Worm (Caenorhabditis elegans) whole organism, L4 larva: ENCODE results near the gene E01G4.6.
A peak's percentile ranks its signal among the peaks of the same experiment; 100 is the strongest.

Source experiments
- D1046.2 ChIP-seq: fragments of 200-800 bp; sonication (Bioruptor generic); IDR thresholded peaks from 2 replicates; pipeline ENCODE4 v1.3.6; 2022; ENCODE audit warnings: missing genetic modification characterization, missing compliant biosample characterization
- F10B5.3 ChIP-seq: sonication (generic microtip); optimal IDR thresholded peaks from 2 replicates; lab custom pipeline; 2016; ENCODE audit warnings: mild to moderate bottlenecking, missing genetic modification characterization, missing compliant biosample characterization
- F26F4.8 ChIP-seq: fragments of 200-800 bp; sonication (Bioruptor generic); conservative IDR thresholded peaks from 2 replicates; pipeline ENCODE4 v1.3.6; 2022; ENCODE audit warnings: missing genetic modification characterization, missing compliant biosample characterization
- F37D6.2 ChIP-seq: sonication (generic microtip); optimal IDR thresholded peaks from 2 replicates; lab custom pipeline; 2016; ENCODE audit warnings: mild to moderate bottlenecking, missing genetic modification characterization, missing compliant biosample characterization
- T26A8.4 ChIP-seq: fragments of 200-800 bp; sonication (Bioruptor generic); IDR thresholded peaks from 2 replicates; pipeline ENCODE4 v1.3.6; 2022; ENCODE audit warnings: missing genetic modification characterization, missing compliant biosample characterization
- Y5F2A.4 ChIP-seq: fragments of 200-800 bp; sonication (Bioruptor generic); optimal IDR thresholded peaks from 2 replicates; lab custom pipeline; 2018; ENCODE audit warnings: mild to moderate bottlenecking, missing genetic modification characterization, missing compliant biosample characterization
- aly-2 ChIP-seq: sonication (generic microtip); optimal IDR thresholded peaks from 2 replicates; lab custom pipeline; 2018; ENCODE audit warnings: missing biosample characterization, missing genetic modification characterization
- ama-1 ChIP-seq: fragments of 150-350 bp; optimal IDR thresholded peaks from 2 replicates; lab custom pipeline; 2014; ENCODE audit warnings: inconsistent platforms, mixed read lengths
- ceh-20 ChIP-seq: fragments of 200-800 bp; sonication (Bioruptor generic); IDR thresholded peaks from 2 replicates; pipeline ENCODE4 v1.3.6; 2022; ENCODE audit warnings: missing genetic modification reagents, missing genetic modification characterization, missing compliant biosample characterization
- ceh-28 ChIP-seq: fragments of 150-350 bp; optimal IDR thresholded peaks from 2 replicates; lab custom pipeline; 2014; ENCODE audit warnings: missing biosample characterization, missing genetic modification reagents, missing genetic modification characterization
- ceh-82 ChIP-seq: sonication (generic microtip); optimal IDR thresholded peaks from 2 replicates; lab custom pipeline; 2017; ENCODE audit warnings: missing biosample characterization, missing genetic modification characterization
- ces-1 ChIP-seq: fragments of 150-350 bp; sonication (generic microtip); optimal IDR thresholded peaks from 4 replicates; lab custom pipeline; 2014; ENCODE audit warnings: missing biosample characterization, missing genetic modification reagents, missing genetic modification characterization
- cey-2 ChIP-seq: sonication (generic microtip); optimal IDR thresholded peaks from 3 replicates; lab custom pipeline; 2017; ENCODE audit warnings: missing genetic modification characterization, mild to moderate bottlenecking, missing compliant biosample characterization, antibody characterized with exemption, borderline replicate concordance; ENCODE audit not compliant: insufficient read depth
- ctbp-1 ChIP-seq: fragments of 200-800 bp; sonication (Bioruptor generic); IDR thresholded peaks from 2 replicates; pipeline ENCODE4 v1.3.6; 2022; ENCODE audit warnings: missing genetic modification reagents, missing genetic modification characterization, missing compliant biosample characterization
- daf-12 ChIP-seq: fragments of 150-350 bp; optimal IDR thresholded peaks from 2 replicates; lab custom pipeline; 2014; ENCODE audit warnings: missing biosample characterization, missing genetic modification reagents, missing genetic modification characterization
- daf-16 ChIP-seq, 3 experiments: sonication (generic microtip); optimal IDR thresholded peaks; 2 replicates each; lab custom pipeline; 2016 to 2017; ENCODE audit warnings: missing genetic modification characterization in 3 of 3, missing genetic modification reagents in 3 of 3, mild to moderate bottlenecking in 2 of 3, missing compliant biosample characterization in 2 of 3, missing biosample characterization in 1 of 3, moderate library complexity in 1 of 3
- dpl-1 ChIP-seq: fragments of 150-350 bp; optimal IDR thresholded peaks from 2 replicates; lab custom pipeline; 2014; ENCODE audit warnings: missing biosample characterization, missing genetic modification reagents, missing genetic modification characterization
- duxl-1 ChIP-seq: sonication (generic microtip); optimal IDR thresholded peaks from 2 replicates; lab custom pipeline; 2016; ENCODE audit warnings: mild to moderate bottlenecking, missing genetic modification characterization, moderate library complexity, missing compliant biosample characterization; ENCODE audit not compliant: poor library complexity
- egl-27 ChIP-seq: sonication (generic microtip); optimal IDR thresholded peaks from 3 replicates; lab custom pipeline; 2017; ENCODE audit warnings: missing biosample characterization, missing genetic modification reagents, missing genetic modification characterization
- hlh-30 ChIP-seq: sonication (generic microtip); optimal IDR thresholded peaks from 2 replicates; lab custom pipeline; 2017; ENCODE audit warnings: antibody characterized with exemption, mild to moderate bottlenecking, missing genetic modification characterization, missing compliant biosample characterization; ENCODE audit not compliant: insufficient read depth
- lin-13 ChIP-seq: fragments of 150-350 bp; optimal IDR thresholded peaks from 2 replicates; lab custom pipeline; 2014; ENCODE audit warnings: missing biosample characterization, missing genetic modification reagents, missing genetic modification characterization
- lin-38 ChIP-seq: fragments of 200-800 bp; sonication (Bioruptor generic); IDR thresholded peaks from 2 replicates; pipeline ENCODE4 v1.3.6; 2022; ENCODE audit warnings: missing genetic modification reagents, missing genetic modification characterization, missing compliant biosample characterization
- lin-39 ChIP-seq: fragments of 150-350 bp; optimal IDR thresholded peaks from 2 replicates; lab custom pipeline; 2014; ENCODE audit warnings: missing biosample characterization, missing genetic modification reagents, missing genetic modification characterization
- mdl-1 ChIP-seq, 2 experiments: fragments of 150-350 bp in 1 of 2; sonication (generic microtip) in 1 of 2; optimal IDR thresholded peaks; 2 replicates each; lab custom pipeline; 2014 to 2017; ENCODE audit warnings: missing biosample characterization in 2 of 2, missing genetic modification characterization in 2 of 2
- mdt-29 ChIP-seq: fragments of 200-800 bp; sonication (Bioruptor generic); IDR thresholded peaks from 2 replicates; pipeline ENCODE4 v1.3.6; 2022; ENCODE audit warnings: missing genetic modification reagents, missing genetic modification characterization, missing compliant biosample characterization
- nhr-11 ChIP-seq: fragments of 150-350 bp; optimal IDR thresholded peaks from 2 replicates; lab custom pipeline; 2014; ENCODE audit warnings: missing biosample characterization, missing genetic modification characterization
- nhr-25 ChIP-seq: sonication (generic microtip); optimal IDR thresholded peaks from 2 replicates; lab custom pipeline; 2017; ENCODE audit warnings: missing genetic modification characterization, mild to moderate bottlenecking, missing compliant biosample characterization, antibody characterized with exemption, moderate library complexity, borderline replicate concordance; ENCODE audit not compliant: insufficient read depth
- nhr-28 ChIP-seq: fragments of 150-350 bp; optimal IDR thresholded peaks from 2 replicates; lab custom pipeline; 2014; ENCODE audit warnings: missing biosample characterization, missing genetic modification characterization
- nhr-41 ChIP-seq: fragments of 200-800 bp; sonication (Bioruptor generic); IDR thresholded peaks from 2 replicates; pipeline ENCODE4 v1.3.6; 2022; ENCODE audit warnings: missing genetic modification reagents, missing genetic modification characterization, missing compliant biosample characterization
- nhr-42 ChIP-seq: fragments of 200-800 bp; sonication (Bioruptor generic); IDR thresholded peaks from 2 replicates; pipeline ENCODE4 v1.3.6; 2022; ENCODE audit warnings: missing genetic modification characterization, missing compliant biosample characterization
- nhr-6 ChIP-seq: fragments of 150-350 bp; optimal IDR thresholded peaks from 2 replicates; lab custom pipeline; 2014; ENCODE audit warnings: missing biosample characterization, missing genetic modification characterization
- pha-4 ChIP-seq, 2 experiments: fragments of 150-350 bp in 1 of 2; fragments of 200-800 bp in 1 of 2; sonication (Bioruptor generic) in 1 of 2; IDR thresholded peaks in 1 of 2; optimal IDR thresholded peaks in 1 of 2; 2 replicates each; pipeline versions ENCODE4 v1.3.6 to Lab custom; 2014 to 2022; ENCODE audit warnings: missing genetic modification characterization in 2 of 2, missing genetic modification reagents in 2 of 2, missing biosample characterization in 1 of 2, missing compliant biosample characterization in 1 of 2
- php-3 ChIP-seq: fragments of 200-800 bp; sonication (Bioruptor generic); IDR thresholded peaks from 2 replicates; pipeline ENCODE4 v1.3.6; 2022; ENCODE audit warnings: missing genetic modification reagents, missing genetic modification characterization, missing compliant biosample characterization
- rbr-2 ChIP-seq: sonication (generic microtip); optimal IDR thresholded peaks from 2 replicates; lab custom pipeline; 2016; ENCODE audit warnings: missing genotype, missing genetic modification characterization, missing compliant biosample characterization
- saeg-2 ChIP-seq: fragments of 200-800 bp; sonication (Bioruptor generic); IDR thresholded peaks from 2 replicates; pipeline ENCODE4 v1.3.6; 2022; ENCODE audit warnings: missing genetic modification reagents, missing genetic modification characterization, missing compliant biosample characterization
- set-16 ChIP-seq: fragments of 200-800 bp; sonication (Bioruptor generic); IDR thresholded peaks from 2 replicates; pipeline ENCODE4 v1.3.6; 2022; ENCODE audit warnings: missing genetic modification reagents, missing genetic modification characterization, missing compliant biosample characterization
- unc-130 ChIP-seq: sonication (generic microtip); optimal IDR thresholded peaks from 2 replicates; lab custom pipeline; 2016; ENCODE audit warnings: missing genetic modification reagents, missing genetic modification characterization, missing compliant biosample characterization
- unc-62 ChIP-seq, 3 experiments: fragments of 150-350 bp in 1 of 3; sonication (generic microtip); optimal IDR thresholded peaks in 2 of 3; peaks in 1 of 3; 1 replicate in 1 of 3; 2 replicates in 2 of 3; lab custom pipeline; 2014 to 2017; ENCODE audit warnings: missing biosample characterization in 3 of 3, missing genetic modification characterization in 3 of 3, missing genetic modification reagents in 3 of 3, missing genotype in 1 of 3
- vab-7 ChIP-seq: fragments of 200-800 bp; sonication (Bioruptor generic); IDR thresholded peaks from 2 replicates; pipeline ENCODE4 v1.3.6; 2022; ENCODE audit warnings: missing genetic modification reagents, missing genetic modification characterization, missing compliant biosample characterization
- ztf-11 ChIP-seq: fragments of 150-350 bp; optimal IDR thresholded peaks from 2 replicates; lab custom pipeline; 2014; ENCODE audit warnings: missing biosample characterization, missing genetic modification characterization
- ztf-7 ChIP-seq: fragments of 150-350 bp; optimal IDR thresholded peaks from 2 replicates; lab custom pipeline; 2014; ENCODE audit warnings: missing biosample characterization, missing genetic modification characterization

The E01G4.6 gene

ce11 chrII:13491254-13491889, 9.2 kb downstream of the E01G4.6 start, which contains the start of gene alh-7:
TSS of gene alh-7 (minus strand) at chrII:13491786.
- TF ChIP-seq ztf-11: no peak
- TF ChIP-seq lin-38 (GFP tag; lab: Robert Waterston, UW): peak; percentile 32
- peak; percentile 33 for TF ChIP-seq Y5F2A.4 (GFP tag; lab: Kevin White, UChicago)
- peak; percentile 64 for TF ChIP-seq ama-1 (lab: Kevin White, UChicago)
- TF ChIP-seq unc-62 (GFP tag; optimal IDR thresholded peaks at IDR 0.05 in 1 of 2; lab: Kevin White, UChicago): peak in 1 of 2 experiments; percentile 57
- TF ChIP-seq unc-62 (tag; optimal IDR thresholded peaks at IDR 0.05; lab: Kevin White, UChicago): no peak
- TF ChIP-seq nhr-42: peak; percentile 60; the same call in 1 of the 2 replicates
- TF ChIP-seq daf-16 (GFP tag; optimal IDR thresholded peaks at IDR 0.05; lab: Kevin White, UChicago): no peak
- no peak for TF ChIP-seq daf-16 (tag; optimal IDR thresholded peaks at IDR 0.05; lab: Kevin White, UChicago)

ce11 chrII:13492948-13493347, 10.7 kb downstream of the E01G4.6 start, which contains the start of gene F45H10.2:
TSS of gene F45H10.2 (minus strand) at chrII:13493048.
- TF ChIP-seq cey-2 (tag; lab: Kevin White, UChicago) (no peak), D1046.2 (GFP tag; lab: Robert Waterston, UW) (no peak), mdt-29 (GFP tag; lab: Robert Waterston, UW) (no peak), unc-130 (no peak), daf-12 (no peak), lin-38 (GFP tag; lab: Robert Waterston, UW) (peak; percentile 30; the same call in 1 of the 2 replicates)
- TF ChIP-seq, all 104 proteins: peak for 1

DNA sequence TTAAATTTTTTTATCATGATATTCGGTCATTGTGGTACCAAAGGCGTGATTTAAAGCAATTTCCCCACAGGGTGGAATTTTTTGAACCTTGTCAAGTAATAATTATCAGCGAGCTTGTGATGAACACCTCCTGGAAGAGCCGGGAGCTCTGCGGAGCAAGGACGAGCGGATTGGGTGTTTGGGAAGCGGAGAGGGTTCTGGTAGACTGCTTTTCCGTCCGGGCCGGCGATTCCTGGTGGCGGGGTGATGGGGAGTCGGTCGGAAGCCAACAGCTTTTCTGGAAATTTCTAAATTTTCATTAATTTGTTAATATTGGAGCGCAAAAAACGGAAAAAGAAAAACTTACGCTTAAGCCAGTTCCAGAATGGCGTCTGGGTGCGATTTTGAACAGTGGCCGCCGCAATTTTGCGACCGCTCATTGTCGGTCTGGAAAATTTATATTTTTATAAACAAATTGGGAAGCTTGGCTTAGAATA, 12.0 kb downstream of the E01G4.6 start, which contains the start of gene ndua-7:
Gene ndua-7 (minus strand): TSS at position 426 of the 476 bp plus-strand sequence.
- TF ChIP-seq egl-27 (tag; lab: Kevin White, UChicago) (no peak), saeg-2 (GFP tag; lab: Robert Waterston, UW) (no peak), duxl-1 (tag; lab: Kevin White, UChicago) (no peak), ceh-82 (tag; lab: Kevin White, UChicago) (no peak), lin-13 (GFP tag; lab: Kevin White, UChicago) (no peak), set-16 (GFP tag; lab: Robert Waterston, UW) (peak; percentile 88)

ce11 chrII:13494762-13495161, 12.6 kb downstream of the E01G4.6 start:
- TF ChIP-seq mdl-1 (tag; optimal IDR thresholded peaks at IDR 0.05; lab: Kevin White, UChicago): no peak
- TF ChIP-seq nhr-11: no peak
- TF ChIP-seq aly-2 (tag; lab: Kevin White, UChicago): no peak
- no peak for TF ChIP-seq ces-1 (GFP tag; lab: Kevin White, UChicago)
- peak; percentile 17 for TF ChIP-seq ztf-7
- no peak for TF ChIP-seq nhr-41 (GFP tag; lab: Robert Waterston, UW)
- TF ChIP-seq Y5F2A.4 (GFP tag; lab: Kevin White, UChicago): no peak
- TF ChIP-seq php-3 (GFP tag; lab: Robert Waterston, UW): peak; percentile 14; the same call in 1 of the 2 replicates
- TF ChIP-seq daf-16 (GFP tag; optimal IDR thresholded peaks at IDR 0.05; lab: Kevin White, UChicago): no peak
- TF ChIP-seq daf-16 (tag; optimal IDR thresholded peaks at IDR 0.05; lab: Kevin White, UChicago): peak; percentile 83
- no peak for TF ChIP-seq ceh-28 (tag; lab: Kevin White, UChicago)
- no peak for TF ChIP-seq F26F4.8 (GFP tag; lab: Robert Waterston, UW)
- 0 out of 2 replicates have a peak, but pooled peaks have one; percentile 10 for TF ChIP-seq ceh-20 (GFP tag; lab: Robert Waterston, UW)
- no peak for TF ChIP-seq nhr-25 (tag; lab: Kevin White, UChicago)
- TF ChIP-seq hlh-30 (tag; lab: Kevin White, UChicago): peak; percentile 22
- no peak for TF ChIP-seq T26A8.4 (GFP tag; lab: Robert Waterston, UW)
- TF ChIP-seq F10B5.3 (tag; lab: Kevin White, UChicago): no peak
- TF ChIP-seq ctbp-1: no peak
- TF ChIP-seq mdt-29 (GFP tag; lab: Robert Waterston, UW): no peak
- TF ChIP-seq dpl-1 (GFP tag; lab: Kevin White, UChicago): peak; percentile 34
- no peak for TF ChIP-seq F37D6.2 (tag; lab: Kevin White, UChicago)
- peak; percentile 26 for TF ChIP-seq nhr-28 (tag; lab: Kevin White, UChicago)
- TF ChIP-seq lin-39: no peak
- TF ChIP-seq rbr-2 (tag; lab: Kevin White, UChicago): peak; percentile 29
- no peak for TF ChIP-seq duxl-1 (tag; lab: Kevin White, UChicago)
- peak; percentile 51 for TF ChIP-seq lin-38 (GFP tag; lab: Robert Waterston, UW)
- no peak for TF ChIP-seq vab-7
- no peak for TF ChIP-seq nhr-6 (tag; lab: Kevin White, UChicago)
- TF ChIP-seq pha-4 (GFP tag; IDR thresholded peaks at IDR 0.05; lab: Robert Waterston, UW): peak; percentile 20; the same call in 1 of the 2 replicates
- peak; percentile 49 for TF ChIP-seq pha-4 (tag; optimal IDR thresholded peaks at IDR 0.05; lab: Kevin White, UChicago)
